Worm (Caenorhabditis elegans): ENCODE measurements around the gene F56B3.6.
"Not testable (repeated sequence)": the region's sequence is repeated elsewhere in the genome, so short reads cannot be mapped to it uniquely, and the experiment has no call there.

DNA sequence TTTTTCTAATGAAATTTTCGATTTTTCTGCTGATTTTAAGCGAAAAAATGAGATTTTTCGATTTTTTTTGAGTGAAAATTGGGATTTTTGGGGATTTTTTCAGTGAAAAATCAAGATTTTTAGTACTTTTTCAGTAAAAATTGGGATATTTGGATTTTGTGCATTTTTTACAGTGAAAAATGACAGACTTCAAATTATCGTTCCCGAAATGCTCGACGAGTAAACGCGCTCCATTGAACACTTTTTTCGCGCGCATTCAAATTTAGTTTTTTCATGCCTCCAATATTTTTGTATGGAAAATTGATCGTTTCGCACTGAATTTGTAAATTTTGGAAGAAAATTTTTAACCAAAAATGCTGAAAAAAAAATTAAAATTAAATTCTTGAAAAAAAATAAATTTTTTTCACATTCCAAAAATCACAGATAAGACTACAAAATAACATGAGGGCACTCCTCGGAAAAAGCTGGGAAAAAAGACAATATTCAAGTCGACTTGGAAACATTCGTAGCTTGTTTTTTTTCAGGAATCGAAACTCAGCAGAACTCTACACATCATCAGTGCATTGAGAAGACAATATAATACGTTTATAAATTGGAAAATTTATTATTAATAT lies 17.8 kb upstream of the F56B3.6 start:
- not testable (repeated sequence) for TF ChIP-seq mab-5, nhr-11, unc-39 (tag; optimal IDR thresholded peaks at IDR 0.05)
